Worm (Caenorhabditis elegans): ENCODE measurements around the gene C50E3.7.
"Not testable (repeated sequence)": the region's sequence is repeated elsewhere in the genome, so short reads cannot be mapped to it uniquely, and the experiment has no call there.

The C50E3.7 gene

ce11 chrV:7548499-7548898 lies 49.7 kb downstream of the C50E3.7 start:
- TF ChIP-seq pha-4 (GFP tag; IDR thresholded peaks at IDR 0.05) (peak; percentile 78), F26F4.8 (GFP tag; conservative IDR thresholded peaks at IDR 0.05) (peak; percentile 95), Y48G9A.11 (GFP tag; IDR thresholded peaks at IDR 0.05) (peak; percentile 78; the same call in 1 of the 2 replicates), mdt-29 (GFP tag; IDR thresholded peaks at IDR 0.05) (peak; percentile 71; the same call in 1 of the 2 replicates), nhr-42 (GFP tag; IDR thresholded peaks at IDR 0.05) (peak; percentile 62; the same call in 1 of the 2 replicates), Y105C5A.15 (GFP tag; IDR thresholded peaks at IDR 0.05) (peak; percentile 87), D1046.2 (GFP tag; IDR thresholded peaks at IDR 0.05) (peak; percentile 81; the same call in 1 of the 2 replicates), dmd-9 (GFP tag; IDR thresholded peaks at IDR 0.05) (peak; percentile 76), php-3 (GFP tag; IDR thresholded peaks at IDR 0.05) (0 out of 2 replicates have a peak, but pooled peaks have one; percentile 39), nhr-41 (GFP tag; IDR thresholded peaks at IDR 0.05) (peak; percentile 73; the same call in 1 of the 2 replicates), ceh-20 (GFP tag; IDR thresholded peaks at IDR 0.05) (0 out of 2 replicates have a peak, but pooled peaks have one; percentile 59), lim-7 (GFP tag; IDR thresholded peaks at IDR 0.05) (peak; percentile 90), ceh-44 (GFP tag; IDR thresholded peaks at IDR 0.05) (peak; percentile 86), vab-7 (GFP tag; IDR thresholded peaks at IDR 0.05) (peak; percentile 85), arid-1 (GFP tag; conservative IDR thresholded peaks at IDR 0.05) (peak; percentile 85), tra-1 (GFP tag; IDR thresholded peaks at IDR 0.05) (peak; percentile 66; the same call in 1 of the 2 replicates), mxl-2 (GFP tag; conservative IDR thresholded peaks at IDR 0.05) (0 out of 2 replicates have a peak, but pooled peaks have one; percentile 18), lir-3 (tag; optimal IDR thresholded peaks at IDR 0.05) (peak; percentile 0), ZK337.2 (GFP tag; IDR thresholded peaks at IDR 0.05) (peak; percentile 73), madf-9 (GFP tag; conservative IDR thresholded peaks at IDR 0.05) (peak; percentile 74), dmd-8 (GFP tag; IDR thresholded peaks at IDR 0.05) (peak; percentile 95), madf-5 (GFP tag; IDR thresholded peaks at IDR 0.05) (peak in 1 of 2 experiments; percentile 76; a peak in 1 of 4 replicates), Y75B8A.6 (GFP tag; IDR thresholded peaks at IDR 0.05) (0 out of 2 replicates have a peak, but pooled peaks have one; percentile 10), lin-1 (GFP tag; IDR thresholded peaks at IDR 0.05) (peak; percentile 85), snpc-1.2 (GFP tag; IDR thresholded peaks at IDR 0.05) (peak; percentile 91), F44E2.7 (GFP tag; IDR thresholded peaks at IDR 0.05) (peak; percentile 79)
- TF ChIP-seq pha-4 (tag; optimal IDR thresholded peaks at IDR 0.05) = not testable (repeated sequence)

- peak in 1 of 2 experiments; percentile 70 for TF ChIP-seq hif-1 (tag; optimal IDR thresholded peaks at IDR 0.05)
- no peak for TF ChIP-seq daf-16 (GFP tag; optimal IDR thresholded peaks at IDR 0.05)
- TF ChIP-seq daf-16 (tag; optimal IDR thresholded peaks at IDR 0.05) = peak; percentile 97
- peak; percentile 48 for TF ChIP-seq pqm-1 (tag; optimal IDR thresholded peaks at IDR 0.05)
- no peak for TF ChIP-seq ceh-44 (GFP tag; IDR thresholded peaks at IDR 0.05)
- TF ChIP-seq hlh-30 (tag; optimal IDR thresholded peaks at IDR 0.05; ENCODE audit: insufficient read depth) = peak; percentile 40
- no peak for TF ChIP-seq ceh-20 (GFP tag; IDR thresholded peaks at IDR 0.05)
- TF ChIP-seq ztf-11 (tag; optimal IDR thresholded peaks at IDR 0.05) = no peak
- peak; percentile 99 for TF ChIP-seq aha-1 (tag)
- TF ChIP-seq dmd-6 (GFP tag; IDR thresholded peaks at IDR 0.05) = peak; percentile 66
Observed at ce11 chrV:7548017-7548416, 50.2 kb downstream of the C50E3.7 start.

- peak in 1 of 2 experiments; percentile 48 for TF ChIP-seq unc-62 (GFP tag; optimal IDR thresholded peaks at IDR 0.05 in 1 of 2)
- no peak for TF ChIP-seq unc-62 (tag; optimal IDR thresholded peaks at IDR 0.05)
- no peak for TF ChIP-seq php-3 (GFP tag; IDR thresholded peaks at IDR 0.05)
- no peak for TF ChIP-seq mdl-1 (tag; optimal IDR thresholded peaks at IDR 0.05)
- no peak for TF ChIP-seq ces-1 (GFP tag; optimal IDR thresholded peaks at IDR 0.05)
- TF ChIP-seq ceh-44 (GFP tag; IDR thresholded peaks at IDR 0.05) = no peak
- TF ChIP-seq daf-19 (GFP tag; conservative IDR thresholded peaks at IDR 0.05) = no peak
- no peak for TF ChIP-seq zag-1 (tag; optimal IDR thresholded peaks at IDR 0.05)
- no peak for TF ChIP-seq zfp-3 (GFP tag; conservative IDR thresholded peaks at IDR 0.05)
- no peak for TF ChIP-seq nhr-25 (tag; optimal IDR thresholded peaks at IDR 0.05; ENCODE audit: borderline replicate concordance, insufficient read depth)
- no peak for TF ChIP-seq spr-3 (GFP tag; optimal IDR thresholded peaks at IDR 0.05)
- TF ChIP-seq lin-38 (GFP tag; IDR thresholded peaks at IDR 0.05) = no peak
- no peak for TF ChIP-seq Y48G9A.11 (GFP tag; IDR thresholded peaks at IDR 0.05)
- no peak for TF ChIP-seq unc-130 (GFP tag; optimal IDR thresholded peaks at IDR 0.05)
- peak; percentile 37 for TF ChIP-seq ama-1 (optimal IDR thresholded peaks at IDR 0.05)
- no peak for TF ChIP-seq daf-16 (GFP tag; optimal IDR thresholded peaks at IDR 0.05)
- TF ChIP-seq daf-16 (tag; optimal IDR thresholded peaks at IDR 0.05) = peak; percentile 74
- no peak for TF ChIP-seq daf-12 (tag; optimal IDR thresholded peaks at IDR 0.05)
- TF ChIP-seq T20F7.1 (GFP tag; optimal IDR thresholded peaks at IDR 0.05) = no peak
Observed at ce11 chrV:7547479-7547878, 50.7 kb downstream of the C50E3.7 start, which contains the start of gene ftn-1. Gene ftn-1, minus strand, starts transcription at chrV:7547579.

Data from whole organism, L4 larva.